Worm (Caenorhabditis elegans) whole organism, L3 larva: Measurements from ENCODE around the gene cank-26.

Experiments
- ama-1 ChIP-seq: fragments of 150-350 bp; optimal IDR thresholded peaks from 2 replicates; lab custom pipeline; 2018
- egl-5 ChIP-seq: fragments of 150-350 bp; optimal IDR thresholded peaks from 2 replicates; lab custom pipeline; 2017; ENCODE audit warnings: missing biosample characterization, missing genetic modification reagents, missing genetic modification characterization, inconsistent platforms
- elt-2 ChIP-seq: sonication (generic microtip); optimal IDR thresholded peaks from 2 replicates; lab custom pipeline; 2016; ENCODE audit warnings: missing genetic modification reagents, mild to moderate bottlenecking, missing genetic modification characterization, missing compliant biosample characterization
- elt-3 ChIP-seq, 3 experiments: fragments of 150-350 bp in 1 of 3; sonication (generic microtip) in 2 of 3; optimal IDR thresholded peaks; 2 replicates in 2 of 3; 4 replicates in 1 of 3; lab custom pipeline; 2014 to 2017; ENCODE audit warnings: missing biosample characterization in 3 of 3, missing genetic modification characterization in 3 of 3
- hmg-11 ChIP-seq: sonication (generic microtip); optimal IDR thresholded peaks from 2 replicates; lab custom pipeline; 2016; ENCODE audit warnings: missing genetic modification characterization, missing compliant biosample characterization
- nfya-1 ChIP-seq: sonication (generic microtip); optimal IDR thresholded peaks from 2 replicates; lab custom pipeline; 2017; ENCODE audit warnings: missing genetic modification characterization, mild to moderate bottlenecking, missing compliant biosample characterization, antibody characterized with exemption, moderate library complexity; ENCODE audit not compliant: insufficient read depth
- nhr-12 ChIP-seq: fragments of 150-350 bp; optimal IDR thresholded peaks from 2 replicates; lab custom pipeline; 2014; ENCODE audit warnings: missing biosample characterization, missing genetic modification characterization
- nhr-23 ChIP-seq: fragments of 150-350 bp; optimal IDR thresholded peaks from 2 replicates; lab custom pipeline; 2014; ENCODE audit warnings: missing biosample characterization, missing genetic modification reagents, missing genetic modification characterization
- nhr-67 ChIP-seq: fragments of 150-350 bp; optimal IDR thresholded peaks from 2 replicates; lab custom pipeline; 2014; ENCODE audit warnings: missing biosample characterization, missing genetic modification characterization
- nhr-76 ChIP-seq: fragments of 150-350 bp; sonication (generic microtip); optimal IDR thresholded peaks from 5 replicates; lab custom pipeline; 2014; ENCODE audit warnings: missing biosample characterization, missing genetic modification characterization
- unc-39 ChIP-seq: sonication (generic microtip); optimal IDR thresholded peaks from 4 replicates; lab custom pipeline; 2017; ENCODE audit warnings: missing biosample characterization, missing genetic modification characterization
- ztf-4 ChIP-seq: fragments of 150-350 bp; optimal IDR thresholded peaks from 2 replicates; lab custom pipeline; 2014; ENCODE audit warnings: missing biosample characterization, missing genetic modification characterization

ce11 chrII:3958673-3959299 lies 16.1 kb downstream of the cank-26 start:
- TF ChIP-seq nhr-12 (tag; lab: Kevin White, UChicago): no peak
- TF ChIP-seq ztf-4: peak; percentile 48
- no peak for TF ChIP-seq unc-39 (tag; lab: Kevin White, UChicago)
- TF ChIP-seq elt-3 (tag; optimal IDR thresholded peaks at IDR 0.05; lab: Kevin White, UChicago): no peak
- TF ChIP-seq nhr-67: no peak
- TF ChIP-seq ama-1 (lab: Kevin White, UChicago): peak; percentile 54
- TF ChIP-seq nfya-1 (tag; lab: Kevin White, UChicago): peak; percentile 73
- peak; percentile 83 for TF ChIP-seq elt-2 (tag; lab: Kevin White, UChicago)
- TF ChIP-seq nhr-23 (tag; lab: Kevin White, UChicago): peak; percentile 22
- TF ChIP-seq egl-5: peak; percentile 72
- TF ChIP-seq nhr-76 (tag; lab: Kevin White, UChicago): no peak
- peak; percentile 78 for TF ChIP-seq hmg-11 (tag; lab: Kevin White, UChicago)
